Worm (Caenorhabditis elegans) whole organism, L1 larva: ENCODE results near the gene txt-9.

Source experiments
- ama-1 ChIP-seq: fragments of 150-350 bp; optimal IDR thresholded peaks from 2 replicates; lab custom pipeline; 2014
- efl-1 ChIP-seq, 4 experiments: fragments of 150-350 bp; optimal IDR thresholded peaks in 3 of 4; peaks in 1 of 4; 1 replicate in 1 of 4; 2 replicates in 3 of 4; lab custom pipeline; 2014; ENCODE audit warnings: missing biosample characterization in 2 of 4, missing genetic modification characterization in 2 of 4, missing genetic modification reagents in 2 of 4
- lin-35 ChIP-seq, 2 experiments: fragments of 150-350 bp; optimal IDR thresholded peaks; 2 replicates each; lab custom pipeline; 2014; ENCODE audit warnings: missing biosample characterization in 2 of 2, missing genetic modification characterization in 2 of 2, missing genetic modification reagents in 2 of 2
- lsy-2 ChIP-seq, 2 experiments: fragments of 150-350 bp; optimal IDR thresholded peaks; 2 replicates each; lab custom pipeline; 2014; ENCODE audit warnings: missing biosample characterization in 2 of 2, missing genetic modification characterization in 2 of 2
- sptf-1 ChIP-seq: fragments of 150-350 bp; optimal IDR thresholded peaks from 2 replicates; lab custom pipeline; 2014; ENCODE audit warnings: missing biosample characterization, missing genetic modification characterization

ce11 chrII:5048185-5048795 is 37.3 kb upstream of the txt-9 start:
- TF ChIP-seq efl-1 (optimal IDR thresholded peaks at IDR 0.05; lab: Kevin White, UChicago) (no peak), efl-1 (GFP tag; optimal IDR thresholded peaks at IDR 0.05 in 1 of 2; lab: Kevin White, UChicago) (peak in 1 of 2 experiments; percentile 80), lin-35 (GFP tag; optimal IDR thresholded peaks at IDR 0.05; lab: Kevin White, UChicago) (peak in 1 of 2 experiments; percentile 49), ama-1 (no peak), lsy-2 (tag; optimal IDR thresholded peaks at IDR 0.05; lab: Kevin White, UChicago) (no peak), sptf-1 (tag; lab: Kevin White, UChicago) (no peak)
